Fruit fly (Drosophila melanogaster): ENCODE results near the gene Tet.

- TF ChIP-seq ttk (optimal IDR thresholded peaks at IDR 0.05) (no peak), h (optimal IDR thresholded peaks at IDR 0.05) (no peak), Myc (optimal IDR thresholded peaks at IDR 0.05) (no peak), psq (optimal IDR thresholded peaks at IDR 0.05) (no peak), insv (optimal IDR thresholded peaks at IDR 0.05) (no peak), Sin3A (optimal IDR thresholded peaks at IDR 0.05) (no peak)
Measured at dm6 chr3L:2781991-2782677, 96.8 kb downstream of the Tet start, which contains the start of gene Pgant6.

Measured in Kc167 (cell line).